Fruit fly (Drosophila melanogaster): ENCODE results near the gene nkd.

dm6 chr3L:19041665-19042385 lies 3.4 kb downstream of the nkd start:
- no peak for TF ChIP-seq CG10348 (GFP tag; IDR thresholded peaks at IDR 0.05)
- peak; percentile 74 for TF ChIP-seq D1 (tag; optimal IDR thresholded peaks at IDR 0.05)
- peak; percentile 67 for TF ChIP-seq EcR (GFP tag; optimal IDR thresholded peaks at IDR 0.05)
- peak; percentile 93 for TF ChIP-seq CG8159 (tag; optimal IDR thresholded peaks at IDR 0.05)
- 0 out of 2 replicates have a peak, but pooled peaks have one; percentile 17 for TF ChIP-seq CG32121 (GFP tag; IDR thresholded peaks at IDR 0.05)
